Worm (Caenorhabditis elegans) whole organism, L4/young adult: ENCODE measurements around the gene R08A2.9.

Source experiments
- W03F9.2 ChIP-seq: fragments of 150-350 bp; optimal IDR thresholded peaks from 2 replicates; lab custom pipeline; 2014; ENCODE audit warnings: missing biosample characterization, missing genetic modification characterization
- dao-5 ChIP-seq: sonication (generic microtip); optimal IDR thresholded peaks from 2 replicates; lab custom pipeline; 2016; ENCODE audit warnings: missing genotype, missing genetic modification characterization, moderate library complexity, missing compliant biosample characterization

DNA sequence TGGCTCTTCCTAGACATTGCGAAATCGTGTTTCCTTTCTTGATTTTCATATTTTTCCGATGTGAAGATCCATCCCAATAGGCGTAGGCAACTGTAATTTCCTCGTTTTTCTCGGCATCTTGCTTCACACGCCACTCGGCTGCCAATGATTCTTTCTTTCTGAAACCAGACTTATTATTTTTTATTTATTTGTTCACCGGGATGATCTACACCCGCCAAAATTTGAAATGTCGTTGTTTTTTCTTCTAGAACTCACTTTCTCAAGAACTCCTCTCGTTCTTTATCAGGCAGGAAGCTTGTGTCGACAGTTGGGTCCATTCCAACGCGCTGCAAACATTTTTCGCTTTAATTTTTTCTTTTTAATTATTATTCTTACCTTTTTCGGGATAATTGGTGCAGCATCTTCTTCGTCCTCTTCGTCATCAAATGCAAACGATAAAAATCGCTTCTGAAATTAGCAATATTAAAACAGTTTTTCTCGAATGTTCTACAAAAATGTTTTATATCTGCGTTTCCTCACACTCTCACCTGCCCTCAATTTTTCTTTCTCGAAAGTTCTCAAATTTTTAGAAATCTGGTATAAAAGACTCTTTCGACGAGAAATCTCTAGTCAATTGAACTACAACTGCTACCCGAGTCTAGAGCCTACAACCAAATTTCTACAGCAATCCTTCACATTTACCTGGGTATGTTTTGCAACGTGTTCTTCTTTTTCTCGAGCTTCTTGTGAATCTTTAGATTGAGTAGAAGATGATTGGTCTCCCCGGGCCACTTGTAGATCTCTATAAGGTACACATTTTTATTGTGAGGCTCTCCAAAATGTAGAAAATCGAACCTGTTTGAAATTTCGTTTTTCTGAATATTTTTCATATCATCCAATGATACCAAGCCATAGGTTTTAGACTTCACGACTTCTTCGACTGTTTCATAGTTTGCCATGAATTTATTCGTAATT is 23.4 kb upstream of the R08A2.9 start, which contains the start of gene hsp-90:
- TF ChIP-seq dao-5 (tag; lab: Kevin White, UChicago) (no peak), W03F9.2 (tag; lab: Kevin White, UChicago) (no peak)
